Worm (Caenorhabditis elegans) whole organism, young adult: Measurements from ENCODE around the gene F37C12.10.

Source experiments
- C06A6.2 ChIP-seq: fragments of 200-800 bp; sonication (Bioruptor generic); conservative IDR thresholded peaks from 2 replicates; pipeline ENCODE4 v1.3.6; 2022; ENCODE audit warnings: missing genetic modification characterization, missing compliant biosample characterization
- C17E4.6 ChIP-seq: fragments of 200-800 bp; sonication (Bioruptor generic); IDR thresholded peaks from 2 replicates; pipeline ENCODE4 v1.3.6; 2022; ENCODE audit warnings: missing genetic modification reagents, missing genetic modification characterization, missing compliant biosample characterization
- F23B12.7 ChIP-seq: sonication (generic microtip); optimal IDR thresholded peaks from 2 replicates; lab custom pipeline; 2017; ENCODE audit warnings: missing genetic modification characterization, mild to moderate bottlenecking, missing compliant biosample characterization, antibody characterized with exemption, moderate library complexity; ENCODE audit not compliant: insufficient read depth
- F33H1.4 ChIP-seq: fragments of 200-800 bp; sonication (Bioruptor generic); IDR thresholded peaks from 2 replicates; pipeline ENCODE4 v1.3.6; 2022; ENCODE audit warnings: missing genetic modification reagents, missing genetic modification characterization, missing compliant biosample characterization
- F52B5.7 ChIP-seq: sonication (generic microtip); optimal IDR thresholded peaks from 2 replicates; lab custom pipeline; 2016; ENCODE audit warnings: mild to moderate bottlenecking, missing genetic modification characterization, missing compliant biosample characterization
- F57A8.1 ChIP-seq: fragments of 200-800 bp; sonication (Bioruptor generic); optimal IDR thresholded peaks from 2 replicates; lab custom pipeline; 2018; ENCODE audit warnings: mild to moderate bottlenecking, missing genetic modification characterization, moderate library complexity, missing compliant biosample characterization
- K11D2.4 ChIP-seq: fragments of 200-800 bp; sonication (Bioruptor generic); IDR thresholded peaks from 2 replicates; pipeline ENCODE4 v1.3.6; 2022; ENCODE audit warnings: missing genetic modification reagents, missing genetic modification characterization, missing compliant biosample characterization
- K12H6.12 ChIP-seq: fragments of 200-800 bp; sonication (Bioruptor generic); optimal IDR thresholded peaks from 2 replicates; lab custom pipeline; 2018; ENCODE audit warnings: mild to moderate bottlenecking, missing genetic modification characterization, missing compliant biosample characterization
- Y53F4B.3 ChIP-seq: fragments of 200-800 bp; sonication (Bioruptor generic); IDR thresholded peaks from 2 replicates; pipeline ENCODE4 v1.3.6; 2022; ENCODE audit warnings: missing genetic modification reagents, missing genetic modification characterization, missing compliant biosample characterization
- ama-1 ChIP-seq, 3 experiments: fragments of 150-350 bp in 1 of 3; sonication (generic microtip) in 2 of 3; optimal IDR thresholded peaks; 2 replicates each; lab custom pipeline; 2014 to 2018; ENCODE audit warnings: missing biosample characterization in 2 of 3, missing genetic modification characterization in 2 of 3, missing genetic modification reagents in 2 of 3
- atf-7 ChIP-seq: sonication (generic microtip); optimal IDR thresholded peaks from 2 replicates; lab custom pipeline; 2017; ENCODE audit warnings: mild to moderate bottlenecking, missing genetic modification characterization, missing compliant biosample characterization
- attf-5 ChIP-seq: fragments of 200-800 bp; sonication (Bioruptor generic); optimal IDR thresholded peaks from 2 replicates; lab custom pipeline; 2018; ENCODE audit warnings: mild to moderate bottlenecking, missing genetic modification characterization, missing compliant biosample characterization
- attf-6 ChIP-seq: fragments of 200-800 bp; sonication (Bioruptor generic); IDR thresholded peaks from 2 replicates; pipeline ENCODE4 v1.3.6; 2022; ENCODE audit warnings: missing genetic modification reagents, missing genetic modification characterization, missing compliant biosample characterization
- bed-1 ChIP-seq: fragments of 200-800 bp; sonication (Bioruptor generic); IDR thresholded peaks from 2 replicates; pipeline ENCODE4 v1.3.6; 2022; ENCODE audit warnings: missing genetic modification reagents, missing genetic modification characterization, missing compliant biosample characterization
- ceh-58 ChIP-seq: fragments of 200-800 bp; sonication (Bioruptor generic); IDR thresholded peaks from 2 replicates; pipeline ENCODE4 v1.3.6; 2022; ENCODE audit warnings: missing genetic modification characterization, missing compliant biosample characterization
- ceh-91 ChIP-seq: fragments of 200-800 bp; sonication (Bioruptor generic); IDR thresholded peaks from 2 replicates; pipeline ENCODE4 v1.3.6; 2022; ENCODE audit warnings: missing genetic modification reagents, missing genetic modification characterization, missing compliant biosample characterization
- chd-7 ChIP-seq: sonication (generic microtip); optimal IDR thresholded peaks from 2 replicates; lab custom pipeline; 2016; ENCODE audit warnings: mild to moderate bottlenecking, missing genetic modification characterization, moderate library complexity, missing compliant biosample characterization
- dox-1 ChIP-seq: fragments of 200-800 bp; sonication (Bioruptor generic); IDR thresholded peaks from 2 replicates; pipeline ENCODE4 v1.3.6; 2022; ENCODE audit warnings: missing genetic modification reagents, missing genetic modification characterization, missing compliant biosample characterization
- efl-1 ChIP-seq: fragments of 150-350 bp; optimal IDR thresholded peaks from 2 replicates; lab custom pipeline; 2014; ENCODE audit warnings: missing biosample characterization, missing genetic modification reagents, missing genetic modification characterization
- egl-44 ChIP-seq: fragments of 200-800 bp; sonication (Bioruptor generic); IDR thresholded peaks from 2 replicates; pipeline ENCODE4 v1.3.6; 2022; ENCODE audit warnings: missing genetic modification reagents, missing genetic modification characterization, missing compliant biosample characterization
- fkh-3 ChIP-seq: sonication (generic microtip); optimal IDR thresholded peaks from 2 replicates; lab custom pipeline; 2016; ENCODE audit warnings: mild to moderate bottlenecking, missing genetic modification characterization, missing compliant biosample characterization
- gei-17 ChIP-seq: fragments of 200-800 bp; sonication (Bioruptor generic); optimal IDR thresholded peaks from 2 replicates; lab custom pipeline; 2018; ENCODE audit warnings: mild to moderate bottlenecking, missing genetic modification characterization, missing compliant biosample characterization
- him-1 ChIP-seq: sonication (generic microtip); optimal IDR thresholded peaks from 2 replicates; lab custom pipeline; 2016; ENCODE audit warnings: missing genotype, missing genetic modification reagents, missing genetic modification characterization, missing compliant biosample characterization
- hlh-12 ChIP-seq: sonication (generic microtip); optimal IDR thresholded peaks from 2 replicates; lab custom pipeline; 2016; ENCODE audit warnings: missing genetic modification characterization, missing compliant biosample characterization
- hmg-1.2 ChIP-seq: fragments of 200-800 bp; sonication (Bioruptor generic); IDR thresholded peaks from 2 replicates; pipeline ENCODE4 v1.3.6; 2022; ENCODE audit warnings: missing genetic modification reagents, missing genetic modification characterization, missing compliant biosample characterization
- hsf-1 ChIP-seq: fragments of 200-800 bp; sonication (Bioruptor generic); IDR thresholded peaks from 2 replicates; pipeline ENCODE4 v1.3.6; 2022; ENCODE audit warnings: missing genetic modification reagents, missing genetic modification characterization, missing compliant biosample characterization
- let-607 ChIP-seq, 2 experiments: fragments of 200-800 bp in 1 of 2; sonication (Bioruptor generic) in 1 of 2; sonication (generic microtip) in 1 of 2; optimal IDR thresholded peaks; 2 replicates each; lab custom pipeline; 2016 to 2018; ENCODE audit warnings: mild to moderate bottlenecking in 2 of 2, missing compliant biosample characterization in 2 of 2, missing genetic modification characterization in 2 of 2, moderate library complexity in 2 of 2, missing genotype in 1 of 2
- lin-35 ChIP-seq, 3 experiments: fragments of 150-350 bp in 2 of 3; sonication (generic microtip) in 1 of 3; optimal IDR thresholded peaks; 2 replicates each; lab custom pipeline; 2014 to 2018; ENCODE audit warnings: missing biosample characterization in 3 of 3, missing genetic modification characterization in 3 of 3, missing genetic modification reagents in 3 of 3
- lin-40 ChIP-seq: sonication (generic microtip); optimal IDR thresholded peaks from 2 replicates; lab custom pipeline; 2016; ENCODE audit warnings: missing genetic modification characterization, mild to moderate bottlenecking, missing compliant biosample characterization, missing genotype, missing genetic modification reagents
- lsl-1 ChIP-seq: fragments of 200-800 bp; sonication (Bioruptor generic); optimal IDR thresholded peaks from 2 replicates; lab custom pipeline; 2018; ENCODE audit warnings: mild to moderate bottlenecking, missing genetic modification characterization, moderate library complexity, missing compliant biosample characterization
- mel-28 ChIP-seq: sonication (generic microtip); optimal IDR thresholded peaks from 2 replicates; lab custom pipeline; 2016; ENCODE audit warnings: borderline replicate concordance, mild to moderate bottlenecking, missing genetic modification characterization, missing compliant biosample characterization
- nfya-1 ChIP-seq: sonication (generic microtip); optimal IDR thresholded peaks from 2 replicates; lab custom pipeline; 2017; ENCODE audit warnings: antibody characterized with exemption, missing compliant biosample characterization, missing genetic modification characterization, borderline replicate concordance; ENCODE audit not compliant: insufficient read depth
- nfyb-1 ChIP-seq: fragments of 200-800 bp; sonication (Bioruptor generic); IDR thresholded peaks from 2 replicates; pipeline ENCODE4 v1.3.6; 2022; ENCODE audit warnings: missing genetic modification reagents, missing genetic modification characterization, missing compliant biosample characterization
- nhr-80 ChIP-seq: sonication (generic microtip); optimal IDR thresholded peaks from 2 replicates; lab custom pipeline; 2016; ENCODE audit warnings: missing genetic modification characterization, missing compliant biosample characterization
- nhr-90 ChIP-seq: sonication (generic microtip); optimal IDR thresholded peaks from 2 replicates; lab custom pipeline; 2016; ENCODE audit warnings: missing genotype, mild to moderate bottlenecking, missing genetic modification characterization, missing compliant biosample characterization
- pha-4 ChIP-seq: fragments of 150-350 bp; sonication (generic microtip); optimal IDR thresholded peaks from 2 replicates; lab custom pipeline; 2014; ENCODE audit warnings: missing biosample characterization, missing genetic modification reagents, missing genetic modification characterization
- snpc-3.4 ChIP-seq: sonication (generic microtip); optimal IDR thresholded peaks from 2 replicates; lab custom pipeline; 2017; ENCODE audit warnings: missing genetic modification characterization, mild to moderate bottlenecking, missing compliant biosample characterization, antibody characterized with exemption, moderate library complexity, missing genotype, missing genetic modification reagents
- tbp1 ChIP-seq: fragments of 200-800 bp; sonication (Bioruptor generic); optimal IDR thresholded peaks from 2 replicates; lab custom pipeline; 2018; ENCODE audit warnings: mild to moderate bottlenecking, missing genetic modification characterization, missing compliant biosample characterization
- tlf-1 ChIP-seq: fragments of 200-800 bp; sonication (Bioruptor generic); optimal IDR thresholded peaks from 2 replicates; lab custom pipeline; 2018; ENCODE audit warnings: mild to moderate bottlenecking, missing genetic modification characterization, missing compliant biosample characterization
- unc-62 ChIP-seq: fragments of 150-350 bp; optimal IDR thresholded peaks from 2 replicates; lab custom pipeline; 2014; ENCODE audit warnings: missing biosample characterization, missing genetic modification reagents, missing genetic modification characterization
- xnd-1 ChIP-seq: sonication (generic microtip); optimal IDR thresholded peaks from 2 replicates; lab custom pipeline; 2016; ENCODE audit warnings: missing genotype, missing genetic modification reagents, missing genetic modification characterization, missing compliant biosample characterization
- zim-3 ChIP-seq: sonication (generic microtip); optimal IDR thresholded peaks from 2 replicates; lab custom pipeline; 2017; ENCODE audit warnings: mild to moderate bottlenecking, missing genetic modification characterization, moderate library complexity, missing compliant biosample characterization
- ztf-18 ChIP-seq: sonication (generic microtip); optimal IDR thresholded peaks from 2 replicates; lab custom pipeline; 2016; ENCODE audit warnings: missing genotype, mild to moderate bottlenecking, missing genetic modification characterization, missing compliant biosample characterization
- ztf-26 ChIP-seq: sonication (generic microtip); optimal IDR thresholded peaks from 2 replicates; lab custom pipeline; 2017; ENCODE audit warnings: missing genetic modification characterization, missing compliant biosample characterization

F37C12.10 gene

DNA sequence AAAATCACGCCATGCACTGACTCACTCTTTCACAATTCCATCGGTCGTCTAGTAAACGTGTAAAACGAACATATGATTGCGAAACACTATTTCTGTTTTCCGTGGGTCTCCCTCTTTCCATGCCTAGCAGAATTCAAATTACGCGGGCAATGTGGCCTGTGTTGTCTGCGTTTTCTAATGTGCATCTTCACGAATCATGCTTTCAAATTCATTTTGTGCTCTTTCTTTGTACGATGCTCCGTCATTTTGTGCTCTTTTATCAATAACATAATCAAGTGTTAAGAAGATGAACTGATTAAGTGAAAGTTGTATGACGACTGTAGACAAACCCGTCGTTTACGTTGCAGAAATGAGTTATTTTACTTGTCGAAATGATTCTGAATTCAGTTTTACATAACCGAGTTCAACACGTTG is 22.4 kb downstream of the F37C12.10 start (continued):
- TF ChIP-seq atf-7 (tag; lab: Kevin White, UChicago) (peak; percentile 42), him-1 (tag; lab: Kevin White, UChicago) (no peak), nhr-80 (tag; lab: Kevin White, UChicago) (peak; percentile 98), attf-5 (GFP tag; lab: Kevin White, UChicago) (peak; percentile 92), lin-35 (GFP tag; optimal IDR thresholded peaks at IDR 0.05; lab: Kevin White, UChicago) (peak in 1 of 3 experiments; percentile 54), efl-1 (peak; percentile 1), nhr-90 (tag; lab: Kevin White, UChicago) (peak; percentile 1), ztf-18 (tag; lab: Kevin White, UChicago) (peak; percentile 54), K12H6.12 (tag; lab: Kevin White, UChicago) (peak; percentile 27), egl-44 (GFP tag; lab: Robert Waterston, UW) (no peak), F23B12.7 (tag; lab: Kevin White, UChicago) (peak; percentile 28)

ce11 chrIII:7165276-7165675 is 22.9 kb downstream of the F37C12.10 start:
- TF ChIP-seq egl-44 (GFP tag; lab: Robert Waterston, UW) = no peak
- TF ChIP-seq Y53F4B.3 (GFP tag; lab: Robert Waterston, UW) = no peak
- TF ChIP-seq lsl-1 = peak; percentile 80
- peak; percentile 10; the same call in 1 of the 2 replicates for TF ChIP-seq hmg-1.2
- no peak for TF ChIP-seq zim-3 (tag; lab: Kevin White, UChicago)
- TF ChIP-seq hsf-1 (GFP tag; lab: Robert Waterston, UW) = no peak
- TF ChIP-seq gei-17 (GFP tag; lab: Kevin White, UChicago) = no peak
- TF ChIP-seq lin-40 (tag; lab: Kevin White, UChicago) = no peak
- peak; percentile 44 for TF ChIP-seq snpc-3.4 (tag; lab: Kevin White, UChicago)
- TF ChIP-seq efl-1 = peak; percentile 70
- no peak for TF ChIP-seq bed-1
- no peak for TF ChIP-seq tbp1 (GFP tag; lab: Kevin White, UChicago)
- no peak for TF ChIP-seq ceh-58 (GFP tag; lab: Robert Waterston, UW)
- TF ChIP-seq tlf-1 (GFP tag; lab: Kevin White, UChicago) = no peak
- peak; percentile 34; the same call in 1 of the 2 replicates for TF ChIP-seq ceh-91 (GFP tag; lab: Robert Waterston, UW)
- no peak for TF ChIP-seq pha-4 (tag; lab: Kevin White, UChicago)
- TF ChIP-seq nfyb-1 = no peak
- no peak for TF ChIP-seq chd-7 (tag; lab: Kevin White, UChicago)
- no peak for TF ChIP-seq dox-1 (GFP tag; lab: Robert Waterston, UW)
- TF ChIP-seq let-607 (tag; optimal IDR thresholded peaks at IDR 0.05; lab: Kevin White, UChicago) = no peak
- no peak for TF ChIP-seq xnd-1 (tag; lab: Kevin White, UChicago)
- TF ChIP-seq fkh-3 (tag; lab: Kevin White, UChicago) = no peak
- no peak for TF ChIP-seq nfya-1 (tag; lab: Kevin White, UChicago)
- TF ChIP-seq F33H1.4 (GFP tag; lab: Robert Waterston, UW) = peak; percentile 36; the same call in 1 of the 2 replicates

- TF ChIP-seq ztf-26 (tag; lab: Kevin White, UChicago) (peak; percentile 51), C06A6.2 (GFP tag; lab: Robert Waterston, UW) (peak; percentile 73; the same call in 1 of the 2 replicates), hlh-12 (tag; lab: Kevin White, UChicago) (no peak), attf-6 (GFP tag; lab: Robert Waterston, UW) (no peak), ceh-91 (GFP tag; lab: Robert Waterston, UW) (peak; percentile 72; the same call in 1 of the 2 replicates), fkh-3 (tag; lab: Kevin White, UChicago) (no peak), unc-62 (peak; percentile 20), gei-17 (GFP tag; lab: Kevin White, UChicago) (peak; percentile 26), attf-5 (GFP tag; lab: Kevin White, UChicago) (peak; percentile 97), ama-1 (optimal IDR thresholded peaks at IDR 0.05; lab: Kevin White, UChicago) (no peak), ama-1 (GFP tag; optimal IDR thresholded peaks at IDR 0.05; lab: Kevin White, UChicago) (no peak), F57A8.1 (GFP tag; lab: Kevin White, UChicago) (no peak), C17E4.6 (GFP tag; lab: Robert Waterston, UW) (peak; percentile 89), F52B5.7 (tag; lab: Kevin White, UChicago) (no peak), K11D2.4 (GFP tag; lab: Robert Waterston, UW) (peak; percentile 60; the same call in 1 of the 2 replicates), mel-28 (tag; lab: Kevin White, UChicago) (no peak)
These were observed 26.0 kb downstream of the F37C12.10 start, which contains the start of the genes syf-2 and K04G7.1 for ce11 chrIII:7162065-7162762. Gene syf-2, minus strand, starts transcription at chrIII:7162115. Gene K04G7.1, plus strand, starts transcription at chrIII:7162712.
